Worm (Caenorhabditis elegans): ENCODE measurements around the gene Y54G2A.40.

- TF ChIP-seq jun-1 (tag; optimal IDR thresholded peaks at IDR 0.05), result no peak
- no peak for TF ChIP-seq skn-1 (tag; optimal IDR thresholded peaks at IDR 0.05)
- no peak for TF ChIP-seq unc-39 (tag; optimal IDR thresholded peaks at IDR 0.05)
- no peak for TF ChIP-seq nhr-12 (tag; optimal IDR thresholded peaks at IDR 0.05)
- no peak for TF ChIP-seq fos-1 (tag; optimal IDR thresholded peaks at IDR 0.05)
- no peak for TF ChIP-seq ama-1 (optimal IDR thresholded peaks at IDR 0.05)
- TF ChIP-seq ceh-82 (tag; optimal IDR thresholded peaks at IDR 0.05), result no peak
- no peak for TF ChIP-seq egl-27 (tag; optimal IDR thresholded peaks at IDR 0.05)
- no peak for TF ChIP-seq nhr-28 (tag; optimal IDR thresholded peaks at IDR 0.05)
- no peak for TF ChIP-seq nhr-25 (tag; optimal IDR thresholded peaks at IDR 0.05)
- TF ChIP-seq lsy-12 (tag; optimal IDR thresholded peaks at IDR 0.05), result no peak
- TF ChIP-seq ztf-4 (tag; optimal IDR thresholded peaks at IDR 0.05), result no peak
Observed at ce11 chrIV:2887245-2887644, 41.0 kb downstream of the Y54G2A.40 start.
